Worm (Caenorhabditis elegans) whole organism, midembryonic: ENCODE measurements around the gene nhr-16.

Experiments
- flt-1 ChIP-seq: fragments of 200-800 bp; sonication (Bioruptor generic); IDR thresholded peaks from 2 replicates; pipeline ENCODE4 v1.3.6; 2022; ENCODE audit warnings: missing genetic modification characterization, missing compliant biosample characterization
- med-1 ChIP-seq: sonication (generic microtip); optimal IDR thresholded peaks from 2 replicates; lab custom pipeline; 2017; ENCODE audit warnings: missing genetic modification characterization, mild to moderate bottlenecking, missing compliant biosample characterization, antibody characterized with exemption, missing genetic modification reagents; ENCODE audit not compliant: insufficient read depth
- ztf-23 ChIP-seq: fragments of 200-800 bp; sonication (Bioruptor generic); IDR thresholded peaks from 2 replicates; pipeline ENCODE4 v1.3.6; 2022; ENCODE audit warnings: missing genetic modification reagents, missing genetic modification characterization, missing compliant biosample characterization
- ztf-29 ChIP-seq: fragments of 200-800 bp; sonication (Bioruptor generic); IDR thresholded peaks from 2 replicates; pipeline ENCODE4 v1.3.6; 2022; ENCODE audit warnings: missing genetic modification reagents, missing genetic modification characterization, missing compliant biosample characterization

DNA sequence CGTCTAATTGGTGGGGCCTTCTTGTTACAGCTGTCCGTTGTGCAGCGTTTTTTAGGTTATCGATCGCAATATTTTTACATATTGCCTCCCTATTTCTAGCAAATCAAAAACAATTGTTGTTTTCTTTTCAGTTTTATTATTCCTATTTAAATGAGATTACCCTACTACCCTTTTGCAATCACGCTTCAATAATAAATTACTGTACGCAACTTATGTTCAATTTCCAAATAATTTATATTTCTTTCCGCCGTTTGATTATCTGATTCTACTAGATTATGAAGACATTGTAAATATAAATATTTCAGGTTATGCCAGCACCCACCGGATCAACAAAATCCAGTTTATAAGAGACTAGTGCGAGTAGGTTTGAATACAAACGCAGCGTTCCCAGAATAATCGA, 33.2 kb upstream of the nhr-16 start, which contains the start of gene ZK430.5:
- TF ChIP-seq med-1 (no peak), ztf-29 (GFP tag; lab: Robert Waterston, UW) (no peak), flt-1 (GFP tag; lab: Robert Waterston, UW) (no peak), ztf-23 (GFP tag; lab: Robert Waterston, UW) (no peak)
